Worm (Caenorhabditis elegans) whole organism, early embryonic: Measurements from ENCODE around the gene clec-129.

Source experiments
- aly-1 ChIP-seq: sonication (generic microtip); optimal IDR thresholded peaks from 2 replicates; lab custom pipeline; 2016; ENCODE audit warnings: missing genetic modification characterization, missing compliant biosample characterization
- ama-1 ChIP-seq: fragments of 150-350 bp; optimal IDR thresholded peaks from 2 replicates; lab custom pipeline; 2014
- flt-1 ChIP-seq: fragments of 200-800 bp; sonication (Bioruptor generic); IDR thresholded peaks from 2 replicates; pipeline ENCODE4 v1.3.6; 2022; ENCODE audit warnings: missing genetic modification characterization, missing compliant biosample characterization
- hmg-4 ChIP-seq: fragments of 200-800 bp; sonication (Bioruptor generic); optimal IDR thresholded peaks from 2 replicates; lab custom pipeline; 2018; ENCODE audit warnings: mild to moderate bottlenecking, missing genetic modification characterization, missing compliant biosample characterization
- tra-4 ChIP-seq: sonication (generic microtip); optimal IDR thresholded peaks from 2 replicates; lab custom pipeline; 2017; ENCODE audit warnings: missing genetic modification characterization, missing compliant biosample characterization

DNA sequence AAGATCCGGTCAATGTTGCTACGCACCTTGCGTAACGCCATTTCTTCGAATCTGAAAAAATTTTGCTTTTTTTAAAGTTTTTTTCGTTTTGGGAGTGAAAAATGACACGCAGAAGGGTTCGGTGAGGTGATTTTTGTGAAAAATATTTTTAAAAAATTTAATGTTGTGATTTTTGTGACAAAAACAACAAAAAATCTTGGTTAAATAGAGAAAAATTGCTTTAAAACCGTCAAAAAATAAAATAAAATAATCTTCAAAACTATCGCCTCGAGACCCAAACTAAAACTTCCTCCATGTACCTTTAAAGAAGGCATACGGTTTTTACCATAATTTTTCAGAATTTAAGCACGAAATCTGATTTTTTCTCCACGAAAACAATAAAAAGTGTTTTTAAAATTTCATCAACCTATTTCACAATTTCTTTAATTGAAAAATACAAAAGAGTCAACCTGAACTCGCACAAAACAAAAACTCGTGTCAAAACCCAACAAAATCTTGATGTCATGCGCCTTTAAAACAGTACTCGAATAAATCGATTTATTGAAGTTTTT lies 24.8 kb upstream of the clec-129 start, which contains the start of gene apd-3:
- TF ChIP-seq flt-1 (GFP tag; lab: Robert Waterston, UW) (no peak), tra-4 (no peak), ama-1 (lab: Kevin White, UChicago) (no peak), aly-1 (tag; lab: Kevin White, UChicago) (no peak), hmg-4 (GFP tag; lab: Kevin White, UChicago) (no peak)
